Fruit fly (Drosophila melanogaster) whole organism, wandering third instar larva: ENCODE results near the gene spn-B.

ENCODE experiments used
- Abd-B ChIP-seq: fragments of >200 bp; optimal IDR thresholded peaks from 2 replicates; lab custom pipeline; 2017; ENCODE audit warnings: missing biosample characterization, missing genetic modification characterization
- CG32264 ChIP-seq: fragments of 200-800 bp; sonication (Bioruptor generic); optimal IDR thresholded peaks from 2 replicates; lab custom pipeline; 2016; ENCODE audit warnings: missing biosample characterization, missing genetic modification characterization
- CG9705 ChIP-seq: fragments of 200-800 bp; sonication (Bioruptor generic); optimal IDR thresholded peaks from 2 replicates; lab custom pipeline; 2018; ENCODE audit warnings: missing biosample characterization, mild to moderate bottlenecking, missing genetic modification characterization
- CrebA ChIP-seq: fragments of 200-800 bp; sonication (Bioruptor generic); optimal IDR thresholded peaks from 2 replicates; lab custom pipeline; 2016; ENCODE audit warnings: missing biosample characterization, mild to moderate bottlenecking, missing genetic modification characterization, borderline replicate concordance
- Dfd ChIP-seq: fragments of >200 bp; optimal IDR thresholded peaks from 2 replicates; lab custom pipeline; 2017; ENCODE audit warnings: missing biosample characterization, missing genetic modification characterization
- Dif ChIP-seq: fragments of 200-275, 200-300 bp; sonication (Bioruptor generic); optimal IDR thresholded peaks from 2 replicates; lab custom pipeline; 2018; ENCODE audit warnings: missing biosample characterization, missing genetic modification characterization; ENCODE audit not compliant: partially characterized antibody
- GATAd ChIP-seq: sonication (Bioruptor generic); optimal IDR thresholded peaks from 2 replicates; lab custom pipeline; 2016; ENCODE audit warnings: missing biosample characterization, missing genetic modification characterization
- HLH106 ChIP-seq: fragments of 200-800 bp; optimal IDR thresholded peaks from 3 replicates; lab custom pipeline; 2019; ENCODE audit warnings: missing biosample characterization, mild to moderate bottlenecking, missing genetic modification characterization, moderate library complexity
- Hnf4 ChIP-seq: fragments of 200-800 bp; sonication (Bioruptor generic); optimal IDR thresholded peaks from 2 replicates; lab custom pipeline; 2016; ENCODE audit warnings: missing biosample characterization, mild to moderate bottlenecking, missing genetic modification characterization
- Hr78 ChIP-seq: fragments of >200 bp; optimal IDR thresholded peaks from 2 replicates; lab custom pipeline; 2017; ENCODE audit warnings: missing biosample characterization, missing genetic modification characterization
- Hr83 ChIP-seq: fragments of 200-300 bp; sonication (Bioruptor generic); optimal IDR thresholded peaks from 2 replicates; lab custom pipeline; 2016; ENCODE audit warnings: missing biosample characterization, mild to moderate bottlenecking, missing genetic modification characterization, moderate library complexity; ENCODE audit not compliant: poor library complexity, severe bottlenecking
- Jra ChIP-seq: sonication (Bioruptor generic); optimal IDR thresholded peaks from 2 replicates; lab custom pipeline; 2016; ENCODE audit warnings: missing biosample characterization, missing genetic modification characterization
- Mio ChIP-seq: sonication (Bioruptor generic); optimal IDR thresholded peaks from 2 replicates; lab custom pipeline; 2016; ENCODE audit warnings: missing biosample characterization, missing genetic modification characterization
- Myc ChIP-seq: fragments of >200 bp; optimal IDR thresholded peaks from 2 replicates; lab custom pipeline; 2017
- N ChIP-seq: fragments of >200 bp; optimal IDR thresholded peaks from 2 replicates; lab custom pipeline; 2018; ENCODE audit warnings: missing biosample characterization, missing external identifiers, missing genetic modification characterization
- OdsH ChIP-seq: fragments of 200-800 bp; sonication (Bioruptor generic); optimal IDR thresholded peaks from 2 replicates; lab custom pipeline; 2016; ENCODE audit warnings: missing biosample characterization, mild to moderate bottlenecking, missing genetic modification characterization
- Rel ChIP-seq, 2 experiments: fragments of 200-800 bp; sonication (Bioruptor generic) in 1 of 2; optimal IDR thresholded peaks; 2 replicates in 1 of 2; 3 replicates in 1 of 2; lab custom pipeline; 2016 to 2019; ENCODE audit warnings: mild to moderate bottlenecking in 2 of 2, missing biosample characterization in 2 of 2, missing genetic modification characterization in 2 of 2, moderate library complexity in 1 of 2
- Sp1 ChIP-seq: fragments of 200-800 bp; sonication (Bioruptor generic); optimal IDR thresholded peaks from 3 replicates; lab custom pipeline; 2019; ENCODE audit warnings: missing biosample characterization, mild to moderate bottlenecking, missing genetic modification characterization, moderate library complexity
- Vsx2 ChIP-seq: fragments of 200-300, 225-300 bp; sonication (Bioruptor generic); optimal IDR thresholded peaks from 2 replicates; lab custom pipeline; 2018; ENCODE audit warnings: missing biosample characterization, missing genetic modification characterization; ENCODE audit not compliant: partially characterized antibody
- br ChIP-seq: fragments of 200-800 bp; sonication (Bioruptor generic); optimal IDR thresholded peaks from 2 replicates; lab custom pipeline; 2016; ENCODE audit warnings: missing biosample characterization, missing genetic modification characterization
- brk ChIP-seq: fragments of 200-800 bp; sonication (Bioruptor generic); optimal IDR thresholded peaks from 2 replicates; lab custom pipeline; 2016; ENCODE audit warnings: missing biosample characterization, mild to moderate bottlenecking, missing genetic modification characterization
- dl ChIP-seq, 2 experiments: fragments of 175-275, 200-275 bp in 1 of 2; fragments of 200-275 bp in 1 of 2; sonication (Bioruptor generic); optimal IDR thresholded peaks; lab custom pipeline; 2018; ENCODE audit warnings: mild to moderate bottlenecking in 2 of 2, missing biosample characterization in 2 of 2, missing genetic modification characterization in 2 of 2, moderate library complexity in 2 of 2; ENCODE audit not compliant: partially characterized antibody in 2 of 2, insufficient read depth in 1 of 2
- dmrt93B ChIP-seq: fragments of 200-800 bp; sonication (Bioruptor generic); optimal IDR thresholded peaks from 2 replicates; lab custom pipeline; 2018; ENCODE audit warnings: missing biosample characterization, mild to moderate bottlenecking, missing genetic modification characterization
- dsf ChIP-seq: sonication (Bioruptor generic); optimal IDR thresholded peaks from 2 replicates; lab custom pipeline; 2016; ENCODE audit warnings: missing biosample characterization, missing genetic modification characterization, borderline replicate concordance
- ey ChIP-seq: fragments of 200-800 bp; sonication (Bioruptor generic); optimal IDR thresholded peaks from 2 replicates; lab custom pipeline; 2016; ENCODE audit warnings: missing biosample characterization, missing genetic modification characterization
- foxo ChIP-seq, 2 experiments: fragments of 200-800 bp; sonication (Bioruptor generic); optimal IDR thresholded peaks; 2 replicates in 1 of 2; 3 replicates in 1 of 2; lab custom pipeline; 2016 to 2017; ENCODE audit warnings: missing biosample characterization in 2 of 2, missing genetic modification characterization in 2 of 2
- fru ChIP-seq: fragments of 200-800 bp; sonication (Bioruptor generic); optimal IDR thresholded peaks from 3 replicates; lab custom pipeline; 2016; ENCODE audit warnings: missing biosample characterization, mild to moderate bottlenecking, missing genetic modification characterization
- h ChIP-seq: fragments of 200-800 bp; sonication (Bioruptor generic); optimal IDR thresholded peaks from 3 replicates; lab custom pipeline; 2016; ENCODE audit warnings: missing biosample characterization, mild to moderate bottlenecking, missing genetic modification characterization
- jim ChIP-seq: fragments of 175-275, 200-325 bp; sonication (Bioruptor generic); optimal IDR thresholded peaks from 2 replicates; lab custom pipeline; 2016; ENCODE audit warnings: missing biosample characterization, mild to moderate bottlenecking, missing genetic modification characterization
- lola ChIP-seq: fragments of >200 bp; optimal IDR thresholded peaks from 2 replicates; lab custom pipeline; 2017; ENCODE audit warnings: missing biosample characterization, missing genetic modification characterization
- pan ChIP-seq: fragments of >200 bp; optimal IDR thresholded peaks from 2 replicates; lab custom pipeline; 2017
- psq ChIP-seq: fragments of 200-800 bp; sonication (Bioruptor generic); optimal IDR thresholded peaks from 3 replicates; lab custom pipeline; 2017; ENCODE audit warnings: missing biosample characterization, mild to moderate bottlenecking, missing genetic modification characterization, moderate library complexity
- rgr ChIP-seq: fragments of 200-800 bp; sonication (Bioruptor generic); optimal IDR thresholded peaks from 3 replicates; lab custom pipeline; 2016; ENCODE audit warnings: missing biosample characterization, mild to moderate bottlenecking, missing genetic modification characterization
- sage ChIP-seq: fragments of 200-800 bp; sonication (Bioruptor generic); optimal IDR thresholded peaks from 2 replicates; lab custom pipeline; 2016; ENCODE audit warnings: missing biosample characterization, mild to moderate bottlenecking, missing genetic modification characterization
- sv ChIP-seq: fragments of 200-800 bp; sonication (Bioruptor generic); optimal IDR thresholded peaks from 3 replicates; lab custom pipeline; 2016; ENCODE audit warnings: missing biosample characterization, missing genetic modification characterization
- tai ChIP-seq: sonication (Bioruptor generic); optimal IDR thresholded peaks from 2 replicates; lab custom pipeline; 2016; ENCODE audit warnings: missing biosample characterization, missing genetic modification characterization
- usp ChIP-seq: fragments of >200 bp; optimal IDR thresholded peaks from 2 replicates; lab custom pipeline; 2017; ENCODE audit warnings: missing biosample characterization, missing genetic modification characterization
- woc ChIP-seq: sonication (Bioruptor generic); optimal IDR thresholded peaks from 2 replicates; lab custom pipeline; 2016; ENCODE audit warnings: missing biosample characterization, mild to moderate bottlenecking, missing genetic modification characterization

Gene spn-B

DNA sequence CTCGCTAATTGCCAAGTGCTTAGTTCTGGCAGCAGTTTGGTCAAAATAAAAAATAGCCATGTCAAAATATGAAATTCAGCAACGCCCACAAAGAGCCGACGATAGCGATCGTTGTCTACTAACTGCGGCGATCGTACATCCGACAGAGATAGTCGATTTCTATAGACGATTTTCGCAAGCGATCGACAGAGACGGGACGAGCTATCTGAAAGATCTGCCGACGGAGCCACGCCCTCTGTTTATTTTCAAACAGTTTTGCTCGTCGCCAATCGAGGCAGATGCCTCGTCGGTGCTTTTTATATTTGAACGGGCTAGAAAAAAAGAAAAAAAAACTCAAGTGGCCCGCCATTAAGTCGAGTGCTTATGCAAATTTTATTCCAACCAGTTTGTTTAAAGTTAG, 7.7 kb downstream of the spn-B start:
- no peak for TF ChIP-seq ey

DNA sequence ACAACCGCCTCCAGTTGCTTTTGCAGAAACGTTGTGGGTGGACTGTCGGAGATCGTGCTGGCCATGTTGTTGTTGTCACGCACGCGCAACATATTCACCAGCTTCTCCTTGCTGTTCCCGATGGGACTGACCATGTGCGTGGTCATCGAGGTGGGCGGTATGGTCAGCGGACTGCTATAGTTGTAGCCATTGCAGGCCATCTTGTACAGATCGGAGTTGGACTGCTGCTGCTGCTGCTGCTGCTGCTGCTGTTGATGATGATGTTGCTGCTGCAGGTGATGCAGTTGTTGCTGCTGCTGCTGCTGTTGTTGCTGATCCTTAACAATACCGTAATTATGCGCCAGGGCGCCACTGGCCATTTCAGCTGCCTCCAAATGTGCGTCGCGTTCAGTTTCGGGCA, 16.9 kb downstream of the spn-B start:
- TF ChIP-seq foxo (GFP tag; optimal IDR thresholded peaks at IDR 0.05; lab: Kevin White, UChicago) (no peak), ey (no peak), Dfd (GFP tag; lab: Kevin White, UChicago) (peak; percentile 74), pan (lab: Kevin White, UChicago) (no peak), Sp1 (GFP tag; lab: Kevin White, UChicago) (no peak)

DNA sequence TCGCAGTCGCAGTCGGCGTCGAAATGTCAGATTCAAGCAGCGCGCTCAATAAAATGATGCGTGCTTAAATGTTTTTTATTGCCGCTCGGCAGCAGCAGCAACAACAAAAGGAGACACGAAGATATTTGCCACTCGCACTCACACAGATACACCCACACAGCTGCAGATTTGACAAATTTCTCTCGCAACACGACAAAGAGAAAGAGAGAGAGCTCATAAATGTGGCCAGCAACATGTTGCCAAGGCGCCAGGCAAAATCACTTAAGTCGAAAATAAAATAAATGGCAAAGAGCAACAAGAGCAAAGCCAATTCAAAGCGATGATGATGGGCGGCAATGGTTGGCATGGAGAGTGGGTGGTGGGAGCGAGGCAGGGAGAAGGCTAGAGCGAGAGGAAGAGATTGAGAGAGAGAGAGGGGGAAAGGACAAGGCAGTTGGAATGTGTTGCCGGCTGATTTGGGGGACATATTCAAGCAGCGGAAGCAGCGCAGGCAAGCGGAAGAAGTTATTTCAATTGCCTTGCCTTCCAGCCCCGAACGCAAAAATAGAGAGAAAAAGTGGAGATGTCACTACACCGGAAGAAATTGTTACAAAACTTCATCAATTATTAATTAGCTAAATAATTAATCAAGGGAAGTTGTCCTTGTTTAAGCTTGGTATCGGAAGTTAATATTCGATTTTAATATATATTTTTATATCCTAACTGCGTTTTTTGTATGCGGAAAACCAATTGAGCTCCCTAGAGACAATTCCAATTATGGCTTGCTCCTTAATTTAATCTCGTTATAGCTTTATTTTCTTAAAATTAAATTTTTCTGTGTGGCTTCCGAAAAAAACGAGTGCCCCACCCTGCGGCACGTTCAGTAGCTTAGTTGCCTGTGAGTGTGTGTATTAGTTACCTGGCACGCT, 19.2 kb downstream of the spn-B start:
- TF ChIP-seq Hr78 (GFP tag; lab: Kevin White, UChicago) (no peak), sage (GFP tag; lab: Kevin White, UChicago) (no peak), jim (GFP tag; lab: Kevin White, UChicago) (no peak), HLH106 (no peak), psq (GFP tag; lab: Kevin White, UChicago) (no peak), Hnf4 (GFP tag; lab: Kevin White, UChicago) (no peak), Dfd (GFP tag; lab: Kevin White, UChicago) (no peak), woc (GFP tag; lab: Kevin White, UChicago) (no peak), GATAd (GFP tag; lab: Kevin White, UChicago) (no peak), Abd-B (no peak), dsf (GFP tag; lab: Kevin White, UChicago) (no peak), dl (GFP tag; optimal IDR thresholded peaks at IDR 0.05; lab: Kevin White, UChicago; ENCODE audit: insufficient read depth in 1 of 2, partially characterized antibody in 2 of 2) (peak; percentile 58 to 69), rgr (GFP tag; lab: Kevin White, UChicago) (peak; percentile 3), dmrt93B (GFP tag; lab: Kevin White, UChicago) (no peak), CG9705 (GFP tag; lab: Kevin White, UChicago) (no peak), CG32264 (no peak), Myc (lab: Kevin White, UChicago) (no peak), Jra (GFP tag; lab: Kevin White, UChicago) (no peak), lola (GFP tag; lab: Kevin White, UChicago) (no peak), pan (lab: Kevin White, UChicago) (no peak), Mio (GFP tag; lab: Kevin White, UChicago) (no peak), h (GFP tag; lab: Kevin White, UChicago) (peak; percentile 12), Hr83 (GFP tag; lab: Kevin White, UChicago) (no peak), Dif (GFP tag; lab: Kevin White, UChicago) (peak; percentile 46), brk (GFP tag; lab: Kevin White, UChicago) (no peak), CrebA (no peak), OdsH (GFP tag; lab: Kevin White, UChicago) (no peak), Rel (GFP tag; optimal IDR thresholded peaks at IDR 0.05; lab: Kevin White, UChicago) (no peak), Rel (tag; optimal IDR thresholded peaks at IDR 0.05; lab: Kevin White, UChicago) (no peak), br (no peak), Vsx2 (GFP tag; lab: Kevin White, UChicago) (no peak), ey (peak; percentile 13), N (GFP tag; lab: Kevin White, UChicago) (no peak), usp (GFP tag; lab: Kevin White, UChicago) (no peak), Sp1 (GFP tag; lab: Kevin White, UChicago) (no peak), foxo (GFP tag; optimal IDR thresholded peaks at IDR 0.05; lab: Kevin White, UChicago) (peak in 1 of 2 experiments; percentile 25), tai (GFP tag; lab: Kevin White, UChicago) (no peak), fru (GFP tag; lab: Kevin White, UChicago) (no peak), sv (GFP tag; lab: Kevin White, UChicago) (peak; percentile 38)
